Fruit fly (Drosophila melanogaster): ENCODE measurements around the gene Ugt303A1.

Ugt303A1 gene

DNA sequence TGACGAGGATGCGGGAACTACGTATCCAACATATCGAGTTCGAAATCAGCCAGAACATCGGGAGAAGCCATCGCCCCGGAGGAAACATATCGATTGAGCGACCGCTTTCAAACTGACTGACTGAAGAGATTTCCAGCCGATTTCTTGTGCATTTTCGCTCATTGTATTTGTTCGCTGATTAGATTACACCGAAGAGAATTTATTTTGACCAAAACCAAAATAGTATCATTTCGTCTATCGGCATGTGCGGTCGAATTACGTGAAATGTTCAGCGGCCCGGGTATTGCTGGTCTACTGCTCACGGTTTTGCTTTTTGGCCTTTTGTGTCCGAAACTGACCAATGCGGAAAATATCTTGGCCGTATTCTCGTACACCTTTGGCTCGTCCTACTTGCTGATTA lies at the start of gene Ugt303A1, which contains the start of gene Ugt304A1:
TSS of gene Ugt303A1 (plus strand) at position 222 of the 400 bp plus-strand sequence.
TSS of gene Ugt304A1 (minus strand) at position 101 of the 400 bp plus-strand sequence.
- no peak for TF ChIP-seq noc (tag; optimal IDR thresholded peaks at IDR 0.05)

DNA sequence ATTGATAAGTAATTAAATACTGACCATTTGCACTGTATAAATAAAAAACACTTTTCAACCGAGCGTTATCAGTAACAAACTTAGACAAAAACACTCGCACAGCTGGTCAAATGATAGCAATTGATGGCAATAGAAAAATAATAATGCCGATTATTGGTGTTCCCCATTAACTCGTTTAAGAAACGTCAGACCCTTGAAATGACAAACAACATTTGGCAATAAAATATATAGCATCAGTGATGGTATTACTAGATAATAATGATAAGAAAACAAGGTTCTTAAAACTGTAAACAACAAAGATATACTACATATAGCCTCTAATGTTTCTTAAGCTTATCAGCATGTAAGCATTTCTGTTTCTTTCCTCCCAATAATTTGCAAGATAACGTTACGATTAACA lies 48.9 kb upstream of the Ugt303A1 start:
- TF ChIP-seq noc (tag; optimal IDR thresholded peaks at IDR 0.05): peak; percentile 25

DNA sequence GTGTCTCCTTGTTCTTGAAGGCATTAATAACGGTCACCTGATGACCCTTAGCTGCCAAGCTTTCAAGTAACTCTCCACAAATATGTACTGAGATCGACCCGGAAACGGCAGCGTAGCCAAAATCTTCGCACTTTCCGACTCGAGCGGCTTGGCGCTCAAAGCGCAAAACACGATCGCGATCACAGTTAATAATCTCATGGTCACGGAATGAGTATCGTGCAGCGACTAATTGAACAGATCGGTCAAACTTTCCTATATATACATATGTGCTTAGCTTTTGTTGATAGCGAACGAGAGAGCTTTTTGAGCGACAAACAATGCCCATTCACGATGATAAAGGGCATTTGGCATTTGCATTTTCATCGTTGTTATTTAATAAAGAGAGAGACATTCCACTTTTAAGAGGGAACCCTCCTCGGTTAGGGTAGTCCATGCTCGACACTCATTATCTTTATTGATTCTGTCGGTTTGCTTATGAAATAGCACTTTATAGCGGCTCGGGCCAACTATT lies 47.2 kb upstream of the Ugt303A1 start, which contains the start of gene Ugt35C1:
TSS of gene Ugt35C1 (minus strand) at position 213 of the 511 bp plus-strand sequence.
- TF ChIP-seq noc (tag; optimal IDR thresholded peaks at IDR 0.05): no peak

DNA sequence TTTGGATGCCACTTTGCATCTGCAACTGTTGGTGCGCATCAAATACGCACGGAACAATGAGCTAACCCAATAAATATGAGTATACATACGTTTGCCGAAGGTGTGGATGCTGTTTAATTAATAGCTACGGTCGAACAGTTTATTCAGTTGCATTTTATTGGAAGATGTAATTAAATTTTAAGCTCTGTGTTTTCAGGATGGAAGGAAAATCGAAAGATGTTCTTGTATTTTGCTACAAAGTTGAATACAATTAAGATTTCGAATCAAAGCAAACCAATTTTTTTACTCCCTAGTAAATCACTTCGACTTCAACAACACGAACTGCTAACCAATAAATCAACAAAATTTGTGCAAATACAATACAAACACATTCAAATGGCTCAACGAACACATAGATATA lies 38.5 kb upstream of the Ugt303A1 start, which contains the start of gene mAcon2:
TSS of gene mAcon2 (plus strand) at position 301 of the 400 bp plus-strand sequence.
- no peak for TF ChIP-seq noc (tag; optimal IDR thresholded peaks at IDR 0.05)

DNA sequence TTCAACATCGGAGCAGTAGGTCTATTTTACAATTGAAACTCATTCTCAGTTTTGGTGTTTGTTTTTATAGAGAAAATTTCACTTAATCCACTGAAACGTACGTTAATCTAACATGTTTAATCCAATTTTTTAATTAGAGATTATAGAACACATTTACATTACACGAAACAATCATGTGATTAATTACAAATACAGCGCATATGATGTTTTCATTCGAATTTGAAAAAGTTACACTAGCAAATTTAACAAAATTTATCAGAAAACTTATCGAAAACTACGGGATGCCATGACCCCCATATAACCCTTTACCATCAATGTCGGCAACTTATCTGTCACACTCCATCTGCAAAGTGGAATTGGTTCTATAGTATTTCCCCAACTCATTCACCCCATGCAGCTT lies 30.2 kb upstream of the Ugt303A1 start, which contains the start of gene CheA86a:
TSS of gene CheA86a (minus strand) at position 101 of the 400 bp plus-strand sequence.
- TF ChIP-seq noc (tag; optimal IDR thresholded peaks at IDR 0.05): no peak

DNA sequence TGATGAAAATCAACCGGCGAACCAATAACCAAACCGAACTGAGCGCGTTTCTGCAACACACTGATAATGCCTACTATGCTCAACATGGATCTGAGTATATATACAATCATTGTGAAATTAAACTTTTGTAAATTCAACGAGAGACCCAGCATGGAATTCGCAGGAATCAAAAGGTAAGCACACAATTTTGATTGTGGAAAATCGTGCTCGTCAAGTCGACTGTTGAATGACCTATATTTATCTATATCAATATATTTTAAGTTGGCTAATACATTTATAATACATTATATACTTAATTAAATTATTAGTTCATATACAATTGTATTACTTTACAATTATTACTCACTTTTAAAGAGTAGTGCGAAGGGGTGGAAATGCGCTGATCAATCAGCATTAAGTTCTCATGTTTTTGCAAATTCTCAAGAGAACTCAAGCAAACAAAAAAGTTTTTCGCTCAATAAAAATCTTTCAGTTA lies 21.5 kb upstream of the Ugt303A1 start, which contains the start of gene Ugt302K1:
TSS of gene Ugt302K1 (minus strand) at position 51 of the 475 bp plus-strand sequence.
- TF ChIP-seq noc (tag; optimal IDR thresholded peaks at IDR 0.05): no peak

DNA sequence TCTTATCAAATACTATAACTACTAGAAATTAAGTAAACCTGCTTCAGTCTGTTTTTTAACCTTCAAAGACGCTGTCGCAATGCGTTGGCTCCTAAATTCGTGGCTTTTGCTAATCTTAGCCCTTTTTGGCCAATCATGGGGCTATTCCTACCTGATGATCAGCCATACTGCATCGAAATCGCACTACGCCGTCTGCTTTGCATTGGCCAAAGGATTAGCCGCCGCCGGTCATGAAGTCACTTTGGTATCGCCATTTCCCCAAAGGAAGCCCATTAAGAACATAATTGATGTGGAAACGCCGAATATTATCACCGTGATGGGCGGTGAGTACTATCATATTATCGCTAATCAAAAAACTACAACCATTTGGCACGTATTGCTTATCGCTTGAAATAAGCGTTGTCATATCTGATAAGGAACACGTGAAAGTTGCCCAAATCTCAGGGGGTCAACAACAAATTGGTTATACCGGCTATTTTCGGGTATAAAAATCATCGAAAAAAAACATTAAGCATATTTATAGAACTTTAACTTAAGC lies 20.7 kb upstream of the Ugt303A1 start, which contains the start of gene Ugt302E1:
TSS of gene Ugt302E1 (plus strand) at position 51 of the 538 bp plus-strand sequence.
- TF ChIP-seq noc (tag; optimal IDR thresholded peaks at IDR 0.05): no peak

DNA sequence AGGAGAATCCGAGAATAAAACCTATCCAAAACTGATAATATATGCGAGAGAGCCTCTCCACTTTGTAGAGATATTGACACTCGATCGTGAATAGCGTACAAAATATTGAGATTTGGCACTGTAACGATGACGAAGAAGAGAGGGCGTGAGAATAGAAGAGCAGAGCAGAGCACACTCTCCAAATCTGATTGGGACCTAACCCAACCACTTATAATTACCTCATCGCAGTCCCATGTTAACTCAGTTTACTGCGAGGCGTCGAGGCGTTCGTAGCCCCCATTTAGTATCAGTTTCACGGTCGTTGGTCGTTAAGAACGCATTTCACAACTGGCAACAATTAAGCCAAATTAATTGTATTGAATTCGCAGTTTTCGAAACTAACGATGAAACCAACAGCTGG lies 18.5 kb upstream of the Ugt303A1 start, which contains the start of gene Ugt302C1:
TSS of gene Ugt302C1 (plus strand) at position 241 of the 400 bp plus-strand sequence.
- peak; percentile 1 for TF ChIP-seq noc (tag; optimal IDR thresholded peaks at IDR 0.05)

DNA sequence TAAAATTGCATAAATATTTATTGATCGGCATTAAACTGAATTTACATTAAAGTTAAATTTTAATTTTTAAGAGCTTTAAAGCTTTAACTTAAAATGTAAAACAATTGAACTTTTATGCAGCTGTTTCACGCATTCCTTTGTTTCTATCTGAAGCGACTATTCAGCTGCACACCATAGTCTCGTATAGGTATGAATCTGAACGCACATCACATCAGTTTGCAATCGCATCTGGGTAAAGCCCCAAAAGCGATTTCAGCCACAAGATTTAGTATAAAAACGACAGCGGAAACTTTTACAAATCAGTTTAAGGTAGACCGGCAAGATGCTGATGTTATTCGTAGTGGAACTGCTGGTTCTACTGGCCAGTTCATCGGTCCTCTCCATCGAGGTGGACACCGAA lies 14.4 kb upstream of the Ugt303A1 start, which contains the start of gene CG4757:
TSS of gene CG4757 (plus strand) at position 301 of the 400 bp plus-strand sequence.
- TF ChIP-seq noc (tag; optimal IDR thresholded peaks at IDR 0.05): no peak

DNA sequence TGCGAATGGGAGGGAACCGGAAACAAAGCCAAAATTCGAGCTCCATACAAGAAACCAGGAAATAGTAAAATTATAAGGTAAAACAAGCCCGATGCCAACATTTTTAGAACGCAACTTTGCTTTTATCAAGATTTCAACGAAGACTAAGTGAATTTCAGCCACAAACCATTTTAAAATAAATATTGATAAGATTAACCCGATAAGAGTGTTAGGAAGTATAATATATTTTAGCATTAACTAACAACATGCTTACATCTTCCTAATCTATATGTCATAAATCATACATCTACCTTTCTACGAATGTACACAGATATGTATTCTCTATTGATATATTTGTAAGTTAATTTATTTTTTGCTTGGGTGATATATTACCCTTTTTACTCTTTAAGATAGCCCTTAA lies 9.4 kb upstream of the Ugt303A1 start, which contains the start of gene Ugt35E1:
TSS of gene Ugt35E1 (minus strand) at position 101 of the 400 bp plus-strand sequence.
- TF ChIP-seq noc (tag; optimal IDR thresholded peaks at IDR 0.05): no peak

DNA sequence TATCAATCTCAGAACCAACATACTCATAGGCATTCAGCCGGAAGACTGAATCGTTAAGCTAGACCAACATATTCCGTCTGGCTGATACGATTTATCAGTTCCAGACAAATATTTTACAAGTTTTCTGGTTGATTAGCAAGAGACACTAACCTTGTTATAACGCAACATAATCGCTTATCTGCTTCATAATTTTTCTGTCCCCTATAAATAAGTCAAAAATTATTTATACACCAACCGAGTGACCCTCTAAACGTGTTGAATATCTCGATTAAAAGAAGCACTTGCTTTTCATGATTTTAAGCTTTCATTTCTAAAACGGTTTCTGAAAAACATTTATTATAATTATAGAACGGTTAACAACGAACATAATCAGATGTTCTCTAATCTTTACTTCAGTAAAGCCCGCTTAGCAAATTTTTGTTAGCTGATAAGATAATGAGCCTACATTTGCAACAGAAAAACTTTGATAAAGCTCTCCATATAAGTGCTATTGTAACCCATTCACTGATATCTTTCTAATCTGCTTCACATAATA lies 7.3 kb upstream of the Ugt303A1 start, which contains the start of gene Ugt35E2:
TSS of gene Ugt35E2 (minus strand) at position 51 of the 535 bp plus-strand sequence.
- TF ChIP-seq noc (tag; optimal IDR thresholded peaks at IDR 0.05): no peak

DNA sequence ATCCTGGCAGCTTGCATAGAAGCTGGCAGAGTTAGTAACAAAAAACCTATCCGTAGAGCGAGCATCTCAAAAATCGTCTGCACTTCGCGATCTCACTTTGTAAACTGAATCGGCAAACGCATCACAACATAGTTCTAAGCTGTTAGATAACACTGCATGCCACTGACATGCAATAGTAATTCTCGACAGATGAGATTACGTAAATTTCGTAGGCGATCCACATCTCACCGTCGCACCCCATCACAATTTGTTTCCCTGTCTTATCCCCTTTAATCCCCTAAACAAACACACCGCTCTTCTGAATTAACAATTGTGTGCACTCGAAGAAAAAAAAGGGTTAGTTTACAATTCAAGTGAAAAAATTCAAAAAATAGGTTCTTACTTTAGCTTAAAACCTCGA lies 5.2 kb upstream of the Ugt303A1 start, which contains the start of gene Ugt35B1:
TSS of gene Ugt35B1 (minus strand) at position 101 of the 400 bp plus-strand sequence.
- TF ChIP-seq noc (tag; optimal IDR thresholded peaks at IDR 0.05): no peak

DNA sequence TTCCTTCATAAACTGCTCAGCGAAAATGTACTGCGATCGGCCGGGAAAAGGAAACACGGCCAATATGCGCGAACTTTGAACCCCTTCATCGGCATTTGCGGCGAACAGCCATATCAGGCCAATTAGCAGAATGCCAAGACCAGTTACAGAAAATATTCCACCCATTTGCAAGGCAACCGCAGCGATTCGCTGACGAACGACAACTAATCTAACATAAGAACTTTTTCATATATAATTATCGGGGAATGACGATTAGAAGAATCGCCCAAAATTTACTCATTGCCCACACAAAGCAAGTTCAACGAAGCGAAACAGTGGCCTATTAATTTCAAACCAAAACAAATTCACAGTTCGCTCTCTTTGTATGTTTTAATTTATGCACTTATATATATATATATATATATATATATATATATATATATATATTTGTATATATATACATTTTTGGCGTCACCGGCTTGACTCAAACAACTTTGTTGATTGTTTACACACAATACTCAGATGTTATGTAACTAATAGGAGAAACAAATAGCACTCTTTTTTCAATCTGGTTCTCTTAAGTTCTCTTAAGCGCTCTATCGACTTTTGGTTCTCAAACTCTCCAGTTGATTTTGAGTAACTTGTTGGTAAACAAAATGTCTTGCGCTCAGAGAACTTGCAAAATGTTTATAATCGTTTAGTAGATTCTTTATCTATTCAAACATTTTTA lies 2.7 kb upstream of the Ugt303A1 start, which contains the start of gene Ugt35A1:
TSS of gene Ugt35A1 (minus strand) at position 205 of the 709 bp plus-strand sequence.
- no peak for TF ChIP-seq noc (tag; optimal IDR thresholded peaks at IDR 0.05)

DNA sequence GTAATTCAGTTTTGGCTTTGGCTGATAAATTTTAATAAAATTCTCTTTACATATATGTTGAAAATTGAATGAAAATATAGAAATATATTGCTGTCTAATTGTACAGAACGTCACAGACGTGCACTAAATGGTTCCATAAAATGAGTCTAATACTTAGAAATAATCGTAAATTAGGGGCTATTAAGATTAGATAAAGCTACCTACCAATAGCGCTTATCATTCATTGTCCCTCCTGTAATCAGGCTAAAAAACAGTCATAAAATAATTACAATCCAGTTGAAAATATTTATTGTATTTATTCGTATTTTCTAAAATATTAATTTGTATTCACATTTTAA lies 2.2 kb upstream of the Ugt303A1 start:
- TF ChIP-seq noc (tag; optimal IDR thresholded peaks at IDR 0.05): peak; percentile 37

DNA sequence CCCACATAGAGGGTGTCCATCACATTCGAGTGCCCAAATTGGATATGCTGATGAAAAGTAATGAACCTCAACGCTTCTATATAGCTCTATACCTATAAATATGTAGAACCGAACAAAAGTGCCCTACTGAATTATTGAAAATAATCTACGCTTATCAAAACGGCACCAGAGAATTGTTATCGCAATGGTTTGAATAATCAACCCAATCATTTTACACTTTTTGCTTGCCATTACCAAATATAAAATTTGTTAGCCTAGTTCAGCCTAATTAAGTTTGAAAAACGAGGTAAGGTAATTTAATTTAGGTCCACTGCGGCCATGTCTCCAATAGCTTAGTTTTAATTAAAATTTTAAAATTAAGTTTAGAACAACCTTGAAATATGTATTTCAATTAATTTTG lies 448 bp downstream of the Ugt303A1 start:
- no peak for TF ChIP-seq noc (tag; optimal IDR thresholded peaks at IDR 0.05)

DNA sequence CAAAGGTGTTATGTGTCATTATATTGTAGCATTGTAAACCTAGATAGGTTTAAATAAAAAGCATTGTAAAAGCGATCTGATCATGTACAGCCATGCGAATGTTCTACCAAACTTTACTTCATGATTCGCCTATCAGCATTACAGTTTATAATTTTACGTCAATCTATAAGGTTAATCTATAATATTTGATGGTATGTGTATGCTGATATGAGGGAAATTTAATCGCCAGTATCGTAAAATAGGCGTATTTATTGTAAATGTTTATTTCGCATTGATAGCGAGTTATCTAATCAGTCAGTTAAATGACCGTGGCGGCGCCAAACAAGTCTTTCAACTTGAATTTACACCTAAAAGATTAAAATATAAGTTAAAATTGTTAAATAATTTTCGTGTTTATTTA lies 2.2 kb downstream of the Ugt303A1 start:
- TF ChIP-seq noc (tag; optimal IDR thresholded peaks at IDR 0.05): no peak

All from whole organism, larva.